Fruit fly (Drosophila melanogaster): ENCODE measurements around the gene ppk15.
A peak's percentile ranks its signal among the peaks of the same experiment; 100 is the strongest.

The ppk15 gene

DNA sequence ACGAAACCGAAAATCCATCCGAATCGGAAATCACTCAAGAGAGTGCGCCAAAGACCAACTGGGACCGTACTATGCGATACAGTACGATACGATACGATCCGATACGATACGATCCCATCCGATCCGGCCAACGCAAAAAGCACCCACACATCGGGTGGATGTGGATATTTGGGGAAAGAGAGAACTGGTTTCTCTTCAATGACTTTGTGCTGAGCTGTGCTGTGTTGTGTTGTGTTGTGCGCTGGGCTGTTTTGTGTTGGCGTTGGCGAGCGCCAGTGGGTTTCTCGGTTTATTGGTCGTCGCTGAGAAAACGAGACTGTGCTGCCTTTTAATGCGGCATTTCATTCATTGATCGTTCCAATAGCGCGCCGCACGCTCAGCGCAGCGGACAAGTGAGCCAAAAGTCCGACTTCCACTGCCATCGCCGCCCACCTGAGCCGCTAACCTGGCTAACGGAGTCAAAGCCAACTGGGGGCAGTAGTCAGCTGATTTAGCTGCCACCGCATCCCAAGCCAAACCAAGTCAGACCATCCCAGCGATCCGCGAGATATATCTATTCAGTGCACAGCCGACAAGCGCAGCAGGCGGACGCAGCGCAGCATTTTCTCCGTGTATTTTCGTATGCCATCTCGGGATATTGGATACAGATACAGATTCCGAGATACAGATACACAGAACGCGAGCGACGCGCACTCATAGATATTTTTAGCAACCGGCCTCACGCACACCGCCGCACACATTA, 37.2 kb upstream of the ppk15 start, which contains the start of gene tx:
tx (plus strand) TSS at position 324 of the 742 bp plus-strand sequence.
- TF ChIP-seq Hr4 (GFP tag; optimal IDR thresholded peaks at IDR 0.05) (no peak), Ets96B (tag; optimal IDR thresholded peaks at IDR 0.05) (no peak), CG3032 (tag; optimal IDR thresholded peaks at IDR 0.05) (no peak), CG1621 (tag; optimal IDR thresholded peaks at IDR 0.05) (peak; percentile 41), Lpt (GFP tag; optimal IDR thresholded peaks at IDR 0.05) (peak; percentile 10), CG3919 (GFP tag; optimal IDR thresholded peaks at IDR 0.05) (peak; percentile 8), esn (GFP tag; optimal IDR thresholded peaks at IDR 0.05) (no peak), CG6854 (GFP tag; optimal IDR thresholded peaks at IDR 0.05) (peak; percentile 75), CG6808 (GFP tag; optimal IDR thresholded peaks at IDR 0.05) (peak; percentile 18), CG6276 (GFP tag; optimal IDR thresholded peaks at IDR 0.05) (peak; percentile 16), Hr39 (GFP tag; optimal IDR thresholded peaks at IDR 0.05) (no peak), CG11762 (GFP tag; optimal IDR thresholded peaks at IDR 0.05; ENCODE audit: insufficient read depth) (no peak), ss (GFP tag; optimal IDR thresholded peaks at IDR 0.05) (peak in 1 of 2 experiments; percentile 2), dsx (GFP tag; optimal IDR thresholded peaks at IDR 0.05; ENCODE audit: poor library complexity, severe bottlenecking) (no peak), Eip93F (GFP tag; optimal IDR thresholded peaks at IDR 0.05) (no peak), dac (GFP tag; optimal IDR thresholded peaks at IDR 0.05) (no peak), Blimp-1 (GFP tag; optimal IDR thresholded peaks at IDR 0.05) (peak; percentile 73), fd59A (GFP tag; optimal IDR thresholded peaks at IDR 0.05) (no peak), spab (GFP tag; optimal IDR thresholded peaks at IDR 0.05) (no peak), eg (GFP tag; IDR thresholded peaks at IDR 0.05) (peak; percentile 38; the same call in 2 of the 3 replicates), CG8319 (GFP tag; optimal IDR thresholded peaks at IDR 0.05) (no peak), pdm3 (GFP tag; optimal IDR thresholded peaks at IDR 0.05) (no peak), Eip78C (GFP tag) (peak; percentile 72), OdsH (GFP tag; optimal IDR thresholded peaks at IDR 0.05) (no peak), CG16779 (tag; optimal IDR thresholded peaks at IDR 0.05) (no peak), Met (GFP tag; optimal IDR thresholded peaks at IDR 0.05) (no peak), achi (GFP tag; optimal IDR thresholded peaks at IDR 0.05) (no peak), Smox (GFP tag; optimal IDR thresholded peaks at IDR 0.05) (no peak), CG32006 (GFP tag; optimal IDR thresholded peaks at IDR 0.05) (peak; percentile 15), Eip75B (GFP tag; optimal IDR thresholded peaks at IDR 0.05) (no peak)

dm6 chr3R:26436540-26436939, 33.1 kb upstream of the ppk15 start:
- TF ChIP-seq salr (GFP tag; optimal IDR thresholded peaks at IDR 0.05) (peak in 1 of 2 experiments; percentile 29), CG10669 (GFP tag; optimal IDR thresholded peaks at IDR 0.05) (peak; percentile 31), dac (GFP tag; optimal IDR thresholded peaks at IDR 0.05) (peak; percentile 29), eg (GFP tag; IDR thresholded peaks at IDR 0.05) (peak; percentile 82), CG6163 (GFP tag; IDR thresholded peaks at IDR 0.05) (peak; percentile 65; the same call in 2 of the 3 replicates), net (GFP tag; optimal IDR thresholded peaks at IDR 0.05) (peak; percentile 46), CG8119 (GFP tag; IDR thresholded peaks at IDR 0.05) (peak; percentile 63; the same call in 2 of the 3 replicates), Eip78C (GFP tag) (peak; percentile 81), CG1621 (tag; optimal IDR thresholded peaks at IDR 0.05) (peak; percentile 25), CG11902 (GFP tag; optimal IDR thresholded peaks at IDR 0.05) (peak; percentile 22), CG6276 (GFP tag; optimal IDR thresholded peaks at IDR 0.05) (peak; percentile 23), CG3919 (GFP tag; optimal IDR thresholded peaks at IDR 0.05) (peak; percentile 46), lz (GFP tag; optimal IDR thresholded peaks at IDR 0.05) (peak; percentile 52), acj6 (GFP tag; optimal IDR thresholded peaks at IDR 0.05) (peak; percentile 33), CG6808 (GFP tag; optimal IDR thresholded peaks at IDR 0.05) (no peak), CG32006 (GFP tag; optimal IDR thresholded peaks at IDR 0.05) (peak; percentile 62), CG11762 (GFP tag; optimal IDR thresholded peaks at IDR 0.05; ENCODE audit: insufficient read depth) (peak; percentile 14), Hr39 (GFP tag; optimal IDR thresholded peaks at IDR 0.05) (peak; percentile 68), Blimp-1 (GFP tag; optimal IDR thresholded peaks at IDR 0.05) (no peak), spab (GFP tag; optimal IDR thresholded peaks at IDR 0.05) (peak; percentile 4), Sox15 (GFP tag; optimal IDR thresholded peaks at IDR 0.05) (no peak), CG11294 (GFP tag; IDR thresholded peaks at IDR 0.05) (no peak), Lpt (GFP tag; optimal IDR thresholded peaks at IDR 0.05) (peak; percentile 57), ss (GFP tag; optimal IDR thresholded peaks at IDR 0.05) (no peak), esn (GFP tag; optimal IDR thresholded peaks at IDR 0.05) (peak; percentile 65), CG16779 (tag; optimal IDR thresholded peaks at IDR 0.05) (no peak), Hr4 (GFP tag; optimal IDR thresholded peaks at IDR 0.05) (peak; percentile 77), pdm3 (GFP tag; optimal IDR thresholded peaks at IDR 0.05) (peak; percentile 63), fkh (GFP tag; optimal IDR thresholded peaks at IDR 0.05) (no peak), vri (GFP tag; optimal IDR thresholded peaks at IDR 0.05) (peak; percentile 3), svp (GFP tag) (peak; percentile 86), Gug (GFP tag; IDR thresholded peaks at IDR 0.05) (peak; percentile 59), CG3032 (tag; optimal IDR thresholded peaks at IDR 0.05) (peak; percentile 1), Sox14 (GFP tag; optimal IDR thresholded peaks at IDR 0.05) (peak; percentile 46)
